Fruit fly (Drosophila melanogaster): ENCODE measurements around the gene Ork1.

Gene Ork1

dm6 chrX:10936599-10936998 is 45.5 kb upstream of the Ork1 start (continued):
- TF ChIP-seq dm (GFP tag; optimal IDR thresholded peaks at IDR 0.05) (peak; percentile 52), CG5953 (GFP tag; IDR thresholded peaks at IDR 0.05) (peak; percentile 85), Sry-β (GFP tag; optimal IDR thresholded peaks at IDR 0.05) (no peak), mam (GFP tag; optimal IDR thresholded peaks at IDR 0.05) (peak; percentile 75), CG8089 (GFP tag; optimal IDR thresholded peaks at IDR 0.05) (peak; percentile 56), prd (optimal IDR thresholded peaks at IDR 0.05) (no peak), prd (GFP tag; IDR thresholded peaks at IDR 0.05) (peak; percentile 84), NfI (GFP tag; optimal IDR thresholded peaks at IDR 0.05) (peak; percentile 86), fru (optimal IDR thresholded peaks at IDR 0.05) (no peak), al (GFP tag; IDR thresholded peaks at IDR 0.05) (peak; percentile 75), hb (GFP tag; IDR thresholded peaks at IDR 0.05; ENCODE audit: partially characterized antibody) (no peak), Adf1 (GFP tag; IDR thresholded peaks at IDR 0.05) (peak; percentile 30; the same call in 1 of the 2 replicates), z (GFP tag; IDR thresholded peaks at IDR 0.05) (0 out of 3 replicates have a peak, but pooled peaks have one; percentile 9), Ets65A (GFP tag) (peak; percentile 93), ato (GFP tag; IDR thresholded peaks at IDR 0.05; ENCODE audit: partially characterized antibody) (no peak), Blimp-1 (GFP tag; optimal IDR thresholded peaks at IDR 0.05) (peak; percentile 77), CG7357 (GFP tag; IDR thresholded peaks at IDR 0.05) (peak; percentile 70), CG30431 (GFP tag; optimal IDR thresholded peaks at IDR 0.05) (no peak), CG13775 (GFP tag; optimal IDR thresholded peaks at IDR 0.05) (peak; percentile 54), gem (tag; optimal IDR thresholded peaks at IDR 0.05) (peak; percentile 91), eyg (GFP tag; optimal IDR thresholded peaks at IDR 0.05) (peak; percentile 62), ab (GFP tag; optimal IDR thresholded peaks at IDR 0.05) (no peak), Deaf1 (tag; optimal IDR thresholded peaks at IDR 0.05) (peak; percentile 61), pita (GFP tag; optimal IDR thresholded peaks at IDR 0.05) (no peak), sens-2 (GFP tag; IDR thresholded peaks at IDR 0.05) (peak; percentile 70), CG1529 (GFP tag; optimal IDR thresholded peaks at IDR 0.05) (peak; percentile 71), lov (optimal IDR thresholded peaks at IDR 0.05) (no peak), lov (GFP tag; IDR thresholded peaks at IDR 0.05) (peak; percentile 59; the same call in 1 of the 3 replicates), tup (GFP tag; optimal IDR thresholded peaks at IDR 0.05) (peak; percentile 26), CG12942 (GFP tag; optimal IDR thresholded peaks at IDR 0.05) (peak; percentile 76), ken (GFP tag; IDR thresholded peaks at IDR 0.05) (peak; percentile 83), CG11398 (GFP tag; optimal IDR thresholded peaks at IDR 0.05) (peak; percentile 74), CG6683 (GFP tag; optimal IDR thresholded peaks at IDR 0.05) (no peak), CG1792 (GFP tag; optimal IDR thresholded peaks at IDR 0.05) (peak; percentile 50), NFAT (GFP tag; IDR thresholded peaks at IDR 0.05) (peak; percentile 68; the same call in 1 of the 2 replicates), shn (GFP tag; optimal IDR thresholded peaks at IDR 0.05) (peak; percentile 62), CG17912 (GFP tag; optimal IDR thresholded peaks at IDR 0.05) (peak; percentile 83), Abd-B (GFP tag; optimal IDR thresholded peaks at IDR 0.05) (peak; percentile 72), pb (GFP tag; optimal IDR thresholded peaks at IDR 0.05) (peak; percentile 66), CG11093 (GFP tag; IDR thresholded peaks at IDR 0.05) (peak; percentile 76; the same call in 1 of the 3 replicates), gcm (GFP tag; optimal IDR thresholded peaks at IDR 0.05) (peak; percentile 81), unpg (GFP tag; optimal IDR thresholded peaks at IDR 0.05) (peak; percentile 89), CG32532 (GFP tag; IDR thresholded peaks at IDR 0.05) (peak; percentile 83), CG2889 (GFP tag; IDR thresholded peaks at IDR 0.05) (peak; percentile 52; the same call in 1 of the 3 replicates), Dp (GFP tag; optimal IDR thresholded peaks at IDR 0.05) (no peak), sisA (GFP tag; IDR thresholded peaks at IDR 0.05) (peak; percentile 82), p53 (GFP tag; optimal IDR thresholded peaks at IDR 0.05) (peak; percentile 39), CG33213 (GFP tag; optimal IDR thresholded peaks at IDR 0.05) (peak; percentile 74), Oaz (GFP tag; IDR thresholded peaks at IDR 0.05) (peak; percentile 79), luna (GFP tag; optimal IDR thresholded peaks at IDR 0.05) (no peak), mirr (GFP tag; optimal IDR thresholded peaks at IDR 0.05) (peak; percentile 66), CG8281 (tag; optimal IDR thresholded peaks at IDR 0.05) (peak; percentile 63)

All from whole organism, embryonic.